Worm (Caenorhabditis elegans): Measurements from ENCODE around the gene nspa-8.

Gene nspa-8

ce11 chrV:14841660-14842059 lies 14.8 kb upstream of the nspa-8 start:
- TF ChIP-seq unc-62 (GFP tag; optimal IDR thresholded peaks at IDR 0.05 in 1 of 2), result peak in 1 of 2 experiments; percentile 94
- no peak for TF ChIP-seq unc-62 (tag; optimal IDR thresholded peaks at IDR 0.05)
- no peak for TF ChIP-seq ZK337.2 (GFP tag; IDR thresholded peaks at IDR 0.05)

- no peak for TF ChIP-seq snpc-4 (tag; optimal IDR thresholded peaks at IDR 0.05)
- TF ChIP-seq ceh-20 (GFP tag; IDR thresholded peaks at IDR 0.05), result no peak
- no peak for TF ChIP-seq daf-19 (GFP tag; conservative IDR thresholded peaks at IDR 0.05)
- TF ChIP-seq nhr-76 (tag; optimal IDR thresholded peaks at IDR 0.05), result no peak
- TF ChIP-seq aha-1 (tag), result peak; percentile 69
- TF ChIP-seq arid-1 (GFP tag; conservative IDR thresholded peaks at IDR 0.05), result no peak
- TF ChIP-seq pqm-1 (tag; optimal IDR thresholded peaks at IDR 0.05), result no peak
- no peak for TF ChIP-seq tra-1 (GFP tag; IDR thresholded peaks at IDR 0.05)
- no peak for TF ChIP-seq ztf-7 (tag; optimal IDR thresholded peaks at IDR 0.05)
- no peak for TF ChIP-seq F44E2.7 (GFP tag; IDR thresholded peaks at IDR 0.05)
- peak in 1 of 2 experiments; percentile 80 for TF ChIP-seq unc-62 (GFP tag; optimal IDR thresholded peaks at IDR 0.05 in 1 of 2)
- TF ChIP-seq unc-62 (tag; optimal IDR thresholded peaks at IDR 0.05), result no peak
- TF ChIP-seq rbr-2 (tag; optimal IDR thresholded peaks at IDR 0.05), result no peak
- TF ChIP-seq nhr-42 (GFP tag; IDR thresholded peaks at IDR 0.05), result no peak
- no peak for TF ChIP-seq F37D6.2 (tag; optimal IDR thresholded peaks at IDR 0.05)
- TF ChIP-seq hmg-1.1 (GFP tag; IDR thresholded peaks at IDR 0.05), result no peak
- no peak for TF ChIP-seq ceh-28 (tag; optimal IDR thresholded peaks at IDR 0.05)
- no peak for TF ChIP-seq set-16 (GFP tag; IDR thresholded peaks at IDR 0.05)
Observed at ce11 chrV:14838130-14838529, 11.3 kb upstream of the nspa-8 start.

- no peak for TF ChIP-seq zip-11 (GFP tag; IDR thresholded peaks at IDR 0.05)
- TF ChIP-seq unc-62 (GFP tag; optimal IDR thresholded peaks at IDR 0.05 in 1 of 2), result peak in 1 of 2 experiments; percentile 72
- TF ChIP-seq unc-62 (tag; optimal IDR thresholded peaks at IDR 0.05), result no peak
Observed at ce11 chrV:14835075-14835991, 8.5 kb upstream of the nspa-8 start.

ce11 chrV:14833219-14833618 lies 6.4 kb upstream of the nspa-8 start:
- no peak for TF ChIP-seq madf-5 (GFP tag; IDR thresholded peaks at IDR 0.05)
- TF ChIP-seq egl-43 (GFP tag; IDR thresholded peaks at IDR 0.05), result peak; percentile 71
- TF ChIP-seq cey-2 (tag; optimal IDR thresholded peaks at IDR 0.05; ENCODE audit: borderline replicate concordance, insufficient read depth), result no peak
- no peak for TF ChIP-seq R02D3.7 (tag; optimal IDR thresholded peaks at IDR 0.05)
- TF ChIP-seq zfp-2 (tag; optimal IDR thresholded peaks at IDR 0.05), result no peak
- TF ChIP-seq skn-1 (tag; optimal IDR thresholded peaks at IDR 0.05), result no peak
- TF ChIP-seq arid-1 (GFP tag; conservative IDR thresholded peaks at IDR 0.05), result peak; percentile 56; the same call in 1 of the 2 replicates
- peak; percentile 98 for TF ChIP-seq aha-1 (tag)
- no peak for TF ChIP-seq hif-1 (tag; optimal IDR thresholded peaks at IDR 0.05)
- TF ChIP-seq hlh-30 (tag; optimal IDR thresholded peaks at IDR 0.05; ENCODE audit: insufficient read depth), result peak; percentile 73
- TF ChIP-seq duxl-1 (tag; optimal IDR thresholded peaks at IDR 0.05; ENCODE audit: poor library complexity), result no peak
- TF ChIP-seq mdl-1 (tag; optimal IDR thresholded peaks at IDR 0.05), result peak in 1 of 2 experiments; percentile 77
- TF ChIP-seq zip-11 (GFP tag; IDR thresholded peaks at IDR 0.05), result no peak
- no peak for TF ChIP-seq nhr-77 (tag; optimal IDR thresholded peaks at IDR 0.05)
- no peak for TF ChIP-seq lin-39 (tag; optimal IDR thresholded peaks at IDR 0.05)
- no peak for TF ChIP-seq nhr-111 (GFP tag; optimal IDR thresholded peaks at IDR 0.05)
- no peak for TF ChIP-seq pqm-1 (tag; optimal IDR thresholded peaks at IDR 0.05)
- 0 out of 2 replicates have a peak, but pooled peaks have one; percentile 4 for TF ChIP-seq lim-7 (GFP tag; IDR thresholded peaks at IDR 0.05)
- TF ChIP-seq T20F7.1 (GFP tag; optimal IDR thresholded peaks at IDR 0.05), result no peak
- TF ChIP-seq pha-4 (GFP tag; IDR thresholded peaks at IDR 0.05), result no peak
- TF ChIP-seq pha-4 (tag; optimal IDR thresholded peaks at IDR 0.05), result no peak
- 0 out of 2 replicates have a peak, but pooled peaks have one; percentile 24 for TF ChIP-seq vab-7 (GFP tag; IDR thresholded peaks at IDR 0.05)
- TF ChIP-seq F49E8.2 (tag; optimal IDR thresholded peaks at IDR 0.05; ENCODE audit: borderline replicate concordance), result no peak
- 0 out of 2 replicates have a peak, but pooled peaks have one; percentile 43 for TF ChIP-seq D1046.2 (GFP tag; IDR thresholded peaks at IDR 0.05)
- no peak for TF ChIP-seq mep-1 (tag; optimal IDR thresholded peaks at IDR 0.05)
- no peak for TF ChIP-seq nhr-25 (tag; optimal IDR thresholded peaks at IDR 0.05; ENCODE audit: borderline replicate concordance, insufficient read depth)
- TF ChIP-seq nhr-28 (tag; optimal IDR thresholded peaks at IDR 0.05), result no peak
- TF ChIP-seq Y48G9A.11 (GFP tag; IDR thresholded peaks at IDR 0.05), result no peak
